Worm (Caenorhabditis elegans) whole organism, L3 larva: ENCODE measurements around the gene R11.4.

ENCODE experiments used
- aly-2 ChIP-seq: fragments of 150-350 bp; optimal IDR thresholded peaks from 2 replicates; lab custom pipeline; 2014; ENCODE audit warnings: missing biosample characterization, missing genetic modification characterization
- ama-1 ChIP-seq: fragments of 150-350 bp; optimal IDR thresholded peaks from 2 replicates; lab custom pipeline; 2018
- egl-27 ChIP-seq: sonication (generic microtip); optimal IDR thresholded peaks from 4 replicates; lab custom pipeline; 2017; ENCODE audit warnings: missing biosample characterization, missing genetic modification reagents, missing genetic modification characterization
- fkh-10 ChIP-seq: sonication (generic microtip); optimal IDR thresholded peaks from 2 replicates; lab custom pipeline; 2017; ENCODE audit warnings: missing biosample characterization, missing genetic modification reagents, missing genetic modification characterization
- nhr-237 ChIP-seq: fragments of 150-350 bp; optimal IDR thresholded peaks from 2 replicates; lab custom pipeline; 2014; ENCODE audit warnings: missing biosample characterization, missing genetic modification characterization
- pqm-1 ChIP-seq: fragments of 150-350 bp; optimal IDR thresholded peaks from 2 replicates; lab custom pipeline; 2017; ENCODE audit warnings: missing biosample characterization, missing genetic modification characterization, inconsistent platforms
- skn-1 ChIP-seq: fragments of 150-350 bp; optimal IDR thresholded peaks from 2 replicates; lab custom pipeline; 2014; ENCODE audit warnings: missing biosample characterization, missing genetic modification characterization
- ztf-4 ChIP-seq: fragments of 150-350 bp; optimal IDR thresholded peaks from 2 replicates; lab custom pipeline; 2014; ENCODE audit warnings: missing biosample characterization, missing genetic modification characterization

- TF ChIP-seq ztf-4 (tag; lab: Kevin White, UChicago) (no peak), egl-27 (tag; lab: Kevin White, UChicago) (no peak), ama-1 (lab: Kevin White, UChicago) (no peak), pqm-1 (tag; lab: Kevin White, UChicago) (no peak), skn-1 (tag; lab: Kevin White, UChicago) (no peak), nhr-237 (tag; lab: Kevin White, UChicago) (no peak), fkh-10 (GFP tag; lab: Kevin White, UChicago) (no peak), aly-2 (tag; lab: Kevin White, UChicago) (no peak)
Observed at ce11 chrX:16208667-16209066, 1.8 kb downstream of the R11.4 start.
